Worm (Caenorhabditis elegans): Measurements from ENCODE around the gene T04G9.7.

- TF ChIP-seq bed-2 (GFP tag; IDR thresholded peaks at IDR 0.05) (no peak), B0336.3 (GFP tag; IDR thresholded peaks at IDR 0.05) (no peak), tbp1 (GFP tag; optimal IDR thresholded peaks at IDR 0.05) (no peak), snpc-4 (GFP tag; optimal IDR thresholded peaks at IDR 0.05) (no peak), snpc-4 (tag; optimal IDR thresholded peaks at IDR 0.05) (no peak), egl-44 (GFP tag; IDR thresholded peaks at IDR 0.05) (no peak), madf-10 (tag; optimal IDR thresholded peaks at IDR 0.05) (no peak), nhr-179 (tag; optimal IDR thresholded peaks at IDR 0.05) (no peak)
Observed at ce11 chrX:789848-790247, 19.2 kb downstream of the T04G9.7 start.
